Worm (Caenorhabditis elegans) whole organism, young adult: Measurements from ENCODE around the gene set-14.

ENCODE experiments used
- B0261.1 ChIP-seq: sonication (generic microtip); optimal IDR thresholded peaks from 2 replicates; lab custom pipeline; 2016; ENCODE audit warnings: mild to moderate bottlenecking, missing genetic modification characterization, moderate library complexity, missing compliant biosample characterization
- F10E7.11 ChIP-seq: sonication (generic microtip); optimal IDR thresholded peaks from 2 replicates; lab custom pipeline; 2017; ENCODE audit warnings: mild to moderate bottlenecking, missing genetic modification characterization, moderate library complexity, missing compliant biosample characterization
- F37B4.10 ChIP-seq: fragments of 200-800 bp; sonication (Bioruptor generic); IDR thresholded peaks from 2 replicates; pipeline ENCODE4 v1.3.6; 2022; ENCODE audit warnings: missing genetic modification characterization, missing compliant biosample characterization
- F52B5.7 ChIP-seq: sonication (generic microtip); optimal IDR thresholded peaks from 2 replicates; lab custom pipeline; 2016; ENCODE audit warnings: mild to moderate bottlenecking, missing genetic modification characterization, missing compliant biosample characterization
- K11D2.4 ChIP-seq: fragments of 200-800 bp; sonication (Bioruptor generic); IDR thresholded peaks from 2 replicates; pipeline ENCODE4 v1.3.6; 2022; ENCODE audit warnings: missing genetic modification reagents, missing genetic modification characterization, missing compliant biosample characterization
- T26A5.8 ChIP-seq: sonication (generic microtip); optimal IDR thresholded peaks from 2 replicates; lab custom pipeline; 2016; ENCODE audit warnings: missing genetic modification characterization, missing compliant biosample characterization
- Y53F4B.3 ChIP-seq: fragments of 200-800 bp; sonication (Bioruptor generic); IDR thresholded peaks from 2 replicates; pipeline ENCODE4 v1.3.6; 2022; ENCODE audit warnings: missing genetic modification reagents, missing genetic modification characterization, missing compliant biosample characterization
- Y56A3A.18 ChIP-seq: fragments of 200-800 bp; sonication (Bioruptor generic); IDR thresholded peaks from 2 replicates; pipeline ENCODE4 v1.3.6; 2022; ENCODE audit warnings: missing genetic modification reagents, missing genetic modification characterization, missing compliant biosample characterization
- Y67H2A.10 ChIP-seq: fragments of 200-800 bp; sonication (Bioruptor generic); conservative IDR thresholded peaks from 2 replicates; pipeline ENCODE4 v1.3.6; 2022; ENCODE audit warnings: missing genetic modification reagents, missing genetic modification characterization, missing compliant biosample characterization
- akir-1 ChIP-seq: fragments of 200-800 bp; sonication (Bioruptor generic); optimal IDR thresholded peaks from 2 replicates; lab custom pipeline; 2018; ENCODE audit warnings: mild to moderate bottlenecking, missing genetic modification characterization, moderate library complexity, missing compliant biosample characterization
- aptf-2 ChIP-seq: fragments of 200-800 bp; sonication (Bioruptor generic); conservative IDR thresholded peaks from 2 replicates; pipeline ENCODE4 v1.3.6; 2022; ENCODE audit warnings: missing genetic modification reagents, missing genetic modification characterization, missing compliant biosample characterization
- aptf-3 ChIP-seq: fragments of 200-800 bp; sonication (Bioruptor generic); IDR thresholded peaks from 2 replicates; pipeline ENCODE4 v1.3.6; 2022; ENCODE audit warnings: missing genetic modification characterization, missing compliant biosample characterization
- atf-7 ChIP-seq: sonication (generic microtip); optimal IDR thresholded peaks from 2 replicates; lab custom pipeline; 2017; ENCODE audit warnings: mild to moderate bottlenecking, missing genetic modification characterization, missing compliant biosample characterization
- athp-1 ChIP-seq: sonication (generic microtip); optimal IDR thresholded peaks from 2 replicates; lab custom pipeline; 2017; ENCODE audit warnings: mild to moderate bottlenecking, missing genetic modification characterization, missing compliant biosample characterization
- bed-1 ChIP-seq: fragments of 200-800 bp; sonication (Bioruptor generic); IDR thresholded peaks from 2 replicates; pipeline ENCODE4 v1.3.6; 2022; ENCODE audit warnings: missing genetic modification reagents, missing genetic modification characterization, missing compliant biosample characterization
- ccch-3 ChIP-seq: fragments of 200-800 bp; sonication (Bioruptor generic); optimal IDR thresholded peaks from 2 replicates; lab custom pipeline; 2018; ENCODE audit warnings: mild to moderate bottlenecking, missing genetic modification characterization, missing compliant biosample characterization
- cebp-1 ChIP-seq, 2 experiments: fragments of 200-800 bp in 1 of 2; sonication (Bioruptor generic) in 1 of 2; sonication (generic microtip) in 1 of 2; IDR thresholded peaks in 1 of 2; optimal IDR thresholded peaks in 1 of 2; 2 replicates each; pipeline versions ENCODE4 v1.3.6 to Lab custom; 2017 to 2022; ENCODE audit warnings: missing compliant biosample characterization in 2 of 2, missing genetic modification characterization in 2 of 2, mild to moderate bottlenecking in 1 of 2, missing genetic modification reagents in 1 of 2, moderate library complexity in 1 of 2
- ceh-27 ChIP-seq: fragments of 200-800 bp; sonication (Bioruptor generic); optimal IDR thresholded peaks from 2 replicates; lab custom pipeline; 2018; ENCODE audit warnings: mild to moderate bottlenecking, missing genetic modification characterization, moderate library complexity, missing compliant biosample characterization
- ceh-40 ChIP-seq: fragments of 200-800 bp; sonication (Bioruptor generic); IDR thresholded peaks from 2 replicates; pipeline ENCODE4 v1.3.6; 2022; ENCODE audit warnings: missing genetic modification characterization, missing compliant biosample characterization
- ceh-91 ChIP-seq: fragments of 200-800 bp; sonication (Bioruptor generic); IDR thresholded peaks from 2 replicates; pipeline ENCODE4 v1.3.6; 2022; ENCODE audit warnings: missing genetic modification reagents, missing genetic modification characterization, missing compliant biosample characterization
- dpff-1 ChIP-seq: sonication (generic microtip); optimal IDR thresholded peaks from 2 replicates; lab custom pipeline; 2017; ENCODE audit warnings: mild to moderate bottlenecking, missing genetic modification characterization, missing compliant biosample characterization
- efl-1 ChIP-seq: fragments of 150-350 bp; optimal IDR thresholded peaks from 2 replicates; lab custom pipeline; 2014; ENCODE audit warnings: missing biosample characterization, missing genetic modification reagents, missing genetic modification characterization
- egl-18 ChIP-seq: fragments of 200-800 bp; sonication (Bioruptor generic); IDR thresholded peaks from 2 replicates; pipeline ENCODE4 v1.3.6; 2022; ENCODE audit warnings: missing genetic modification reagents, missing genetic modification characterization, missing compliant biosample characterization
- egrh-3 ChIP-seq: fragments of 200-800 bp; sonication (Bioruptor generic); IDR thresholded peaks from 2 replicates; pipeline ENCODE4 v1.3.6; 2022; ENCODE audit warnings: missing genetic modification reagents, missing genetic modification characterization, missing compliant biosample characterization
- gei-17 ChIP-seq: fragments of 200-800 bp; sonication (Bioruptor generic); optimal IDR thresholded peaks from 2 replicates; lab custom pipeline; 2018; ENCODE audit warnings: mild to moderate bottlenecking, missing genetic modification characterization, missing compliant biosample characterization
- him-1 ChIP-seq: sonication (generic microtip); optimal IDR thresholded peaks from 2 replicates; lab custom pipeline; 2016; ENCODE audit warnings: missing genotype, missing genetic modification reagents, missing genetic modification characterization, missing compliant biosample characterization
- hlh-26 ChIP-seq: fragments of 200-800 bp; sonication (Bioruptor generic); conservative IDR thresholded peaks from 2 replicates; pipeline ENCODE4 v1.3.6; 2022; ENCODE audit warnings: missing genetic modification reagents, missing genetic modification characterization, missing compliant biosample characterization
- hmg-1.2 ChIP-seq: fragments of 200-800 bp; sonication (Bioruptor generic); IDR thresholded peaks from 2 replicates; pipeline ENCODE4 v1.3.6; 2022; ENCODE audit warnings: missing genetic modification reagents, missing genetic modification characterization, missing compliant biosample characterization
- hmg-20 ChIP-seq: fragments of 200-800 bp; sonication (Bioruptor generic); IDR thresholded peaks from 2 replicates; pipeline ENCODE4 v1.3.6; 2022; ENCODE audit warnings: missing genetic modification reagents, missing genetic modification characterization, missing compliant biosample characterization
- hrde-1 ChIP-seq: sonication (generic microtip); optimal IDR thresholded peaks from 2 replicates; lab custom pipeline; 2016; ENCODE audit warnings: missing genetic modification characterization, mild to moderate bottlenecking, missing compliant biosample characterization, moderate library complexity, missing genotype, missing genetic modification reagents, borderline replicate concordance
- lag-1 ChIP-seq: fragments of 200-800 bp; sonication (Bioruptor generic); IDR thresholded peaks from 2 replicates; pipeline ENCODE4 v1.3.6; 2022; ENCODE audit warnings: missing genetic modification reagents, missing genetic modification characterization, missing compliant biosample characterization
- let-526 ChIP-seq: fragments of 200-800 bp; sonication (Bioruptor generic); IDR thresholded peaks from 2 replicates; pipeline ENCODE4 v1.3.6; 2022; ENCODE audit warnings: missing genetic modification reagents, missing genetic modification characterization, missing compliant biosample characterization
- lin-26 ChIP-seq: fragments of 200-800 bp; sonication (Bioruptor generic); IDR thresholded peaks from 2 replicates; pipeline ENCODE4 v1.3.6; 2022; ENCODE audit warnings: missing genetic modification reagents, missing genetic modification characterization, missing compliant biosample characterization
- lsl-1 ChIP-seq: fragments of 200-800 bp; sonication (Bioruptor generic); optimal IDR thresholded peaks from 2 replicates; lab custom pipeline; 2018; ENCODE audit warnings: mild to moderate bottlenecking, missing genetic modification characterization, moderate library complexity, missing compliant biosample characterization
- madf-10 ChIP-seq: sonication (generic microtip); optimal IDR thresholded peaks from 2 replicates; lab custom pipeline; 2016; ENCODE audit warnings: mild to moderate bottlenecking, missing genetic modification characterization, missing compliant biosample characterization
- madf-3 ChIP-seq: fragments of 200-800 bp; sonication (Bioruptor generic); IDR thresholded peaks from 2 replicates; pipeline ENCODE4 v1.3.6; 2022; ENCODE audit warnings: missing genetic modification reagents, missing genetic modification characterization, missing compliant biosample characterization
- madf-6 ChIP-seq: fragments of 200-800 bp; sonication (Bioruptor generic); IDR thresholded peaks from 2 replicates; pipeline ENCODE4 v1.3.6; 2022; ENCODE audit warnings: missing genetic modification reagents, missing genetic modification characterization, missing compliant biosample characterization
- nfya-1 ChIP-seq: sonication (generic microtip); optimal IDR thresholded peaks from 2 replicates; lab custom pipeline; 2017; ENCODE audit warnings: antibody characterized with exemption, missing compliant biosample characterization, missing genetic modification characterization, borderline replicate concordance; ENCODE audit not compliant: insufficient read depth
- pbrm-1 ChIP-seq: fragments of 200-800 bp; sonication (Bioruptor generic); IDR thresholded peaks from 2 replicates; pipeline ENCODE4 v1.3.6; 2022; ENCODE audit warnings: missing genetic modification reagents, missing genetic modification characterization, missing compliant biosample characterization
- rcor-1 ChIP-seq: fragments of 200-800 bp; sonication (Bioruptor generic); IDR thresholded peaks from 2 replicates; pipeline ENCODE4 v1.3.6; 2022; ENCODE audit warnings: missing genetic modification reagents, missing genetic modification characterization, missing compliant biosample characterization
- sdz-38 ChIP-seq: sonication (generic microtip); optimal IDR thresholded peaks from 2 replicates; lab custom pipeline; 2016; ENCODE audit warnings: missing genotype, missing genetic modification characterization, missing compliant biosample characterization
- sea-2 ChIP-seq: fragments of 200-800 bp; sonication (Bioruptor generic); IDR thresholded peaks from 2 replicates; pipeline ENCODE4 v1.3.6; 2022; ENCODE audit warnings: missing genetic modification characterization, missing compliant biosample characterization
- sptf-2 ChIP-seq: fragments of 200-800 bp; sonication (Bioruptor generic); optimal IDR thresholded peaks from 2 replicates; lab custom pipeline; 2018; ENCODE audit warnings: mild to moderate bottlenecking, missing genetic modification characterization, missing compliant biosample characterization
- tbx-9 ChIP-seq: sonication (generic microtip); optimal IDR thresholded peaks from 2 replicates; lab custom pipeline; 2016; ENCODE audit warnings: borderline replicate concordance, missing genetic modification characterization, inconsistent platforms, missing compliant biosample characterization
- unc-62 ChIP-seq: fragments of 150-350 bp; optimal IDR thresholded peaks from 2 replicates; lab custom pipeline; 2014; ENCODE audit warnings: missing biosample characterization, missing genetic modification reagents, missing genetic modification characterization
- zfh-2 ChIP-seq: fragments of 200-800 bp; sonication (Bioruptor generic); conservative IDR thresholded peaks from 2 replicates; pipeline ENCODE4 v1.3.6; 2022; ENCODE audit warnings: missing genetic modification reagents, missing genetic modification characterization, missing compliant biosample characterization
- ztf-28 ChIP-seq: fragments of 200-800 bp; sonication (Bioruptor generic); IDR thresholded peaks from 2 replicates; pipeline ENCODE4 v1.3.6; 2022; ENCODE audit warnings: missing genetic modification reagents, missing genetic modification characterization, missing compliant biosample characterization
- ztf-6 ChIP-seq: fragments of 200-800 bp; sonication (Bioruptor generic); IDR thresholded peaks from 2 replicates; pipeline ENCODE4 v1.3.6; 2022; ENCODE audit warnings: missing genetic modification reagents, missing genetic modification characterization, missing compliant biosample characterization

Gene set-14

ce11 chrII:10784780-10785463 lies 11.2 kb downstream of the set-14 start, which contains the start of gene cdl-1 (continued):
- TF ChIP-seq egl-18 (no peak), akir-1 (no peak), let-526 (GFP tag; lab: Robert Waterston, UW) (no peak), sea-2 (no peak), Y53F4B.3 (GFP tag; lab: Robert Waterston, UW) (no peak), lin-26 (GFP tag; lab: Robert Waterston, UW) (no peak), nfya-1 (no peak), gei-17 (GFP tag; lab: Kevin White, UChicago) (no peak), ztf-6 (no peak), bed-1 (no peak), aptf-2 (GFP tag; lab: Robert Waterston, UW) (no peak), tbx-9 (tag; lab: Kevin White, UChicago) (no peak), F52B5.7 (no peak), aptf-3 (GFP tag; lab: Robert Waterston, UW) (no peak), madf-6 (GFP tag; lab: Robert Waterston, UW) (peak; percentile 54; the same call in 1 of the 2 replicates), efl-1 (GFP tag; lab: Kevin White, UChicago) (peak; percentile 78), athp-1 (tag; lab: Kevin White, UChicago) (no peak), Y67H2A.10 (GFP tag; lab: Robert Waterston, UW) (no peak), ccch-3 (GFP tag; lab: Kevin White, UChicago) (no peak), unc-62 (no peak), lsl-1 (GFP tag; lab: Kevin White, UChicago) (no peak), K11D2.4 (GFP tag; lab: Robert Waterston, UW) (no peak), F10E7.11 (tag; lab: Kevin White, UChicago) (no peak), ceh-40 (GFP tag; lab: Robert Waterston, UW) (no peak), madf-3 (GFP tag; lab: Robert Waterston, UW) (peak; percentile 63; the same call in 1 of the 2 replicates), dpff-1 (tag; lab: Kevin White, UChicago) (no peak), atf-7 (tag; lab: Kevin White, UChicago) (no peak), cebp-1 (GFP tag; IDR thresholded peaks at IDR 0.05; lab: Robert Waterston, UW) (no peak), cebp-1 (tag; optimal IDR thresholded peaks at IDR 0.05; lab: Kevin White, UChicago) (peak; percentile 46), zfh-2 (GFP tag; lab: Robert Waterston, UW) (no peak), pbrm-1 (no peak), madf-10 (no peak), ceh-91 (GFP tag; lab: Robert Waterston, UW) (no peak), him-1 (tag; lab: Kevin White, UChicago) (no peak), hmg-20 (no peak), ceh-27 (GFP tag; lab: Kevin White, UChicago) (peak; percentile 37), ztf-28 (no peak), sdz-38 (no peak), hlh-26 (GFP tag; lab: Robert Waterston, UW) (no peak), T26A5.8 (no peak), B0261.1 (no peak), rcor-1 (GFP tag; lab: Robert Waterston, UW) (no peak), Y56A3A.18 (GFP tag; lab: Robert Waterston, UW) (no peak), hmg-1.2 (no peak; the same call in 1 of the 2 replicates), F37B4.10 (no peak), egrh-3 (GFP tag; lab: Robert Waterston, UW) (no peak), lag-1 (no peak), sptf-2 (no peak), hrde-1 (no peak)
